Fruit fly (Drosophila melanogaster) whole organism: ENCODE data around the gene CG44142.

Source experiments
- Dll ChIP-seq: fragments of >200 bp; optimal IDR thresholded peaks from 2 replicates; lab custom pipeline; 2017
- EcR ChIP-seq, 2 experiments: fragments of >200 bp; optimal IDR thresholded peaks; 2 replicates each; lab custom pipeline; 2017; ENCODE audit warnings: missing biosample characterization in 2 of 2, missing genetic modification characterization in 2 of 2, missing genetic modification reagents in 2 of 2
- pan ChIP-seq: fragments of >200 bp; optimal IDR thresholded peaks from 2 replicates; lab custom pipeline; 2017
- psq ChIP-seq: fragments of >200 bp; optimal IDR thresholded peaks from 2 replicates; lab custom pipeline; 2017
- usp ChIP-seq: fragments of >200 bp; optimal IDR thresholded peaks from 2 replicates; lab custom pipeline; 2017; ENCODE audit warnings: missing biosample characterization, missing genetic modification characterization, mixed read lengths

DNA sequence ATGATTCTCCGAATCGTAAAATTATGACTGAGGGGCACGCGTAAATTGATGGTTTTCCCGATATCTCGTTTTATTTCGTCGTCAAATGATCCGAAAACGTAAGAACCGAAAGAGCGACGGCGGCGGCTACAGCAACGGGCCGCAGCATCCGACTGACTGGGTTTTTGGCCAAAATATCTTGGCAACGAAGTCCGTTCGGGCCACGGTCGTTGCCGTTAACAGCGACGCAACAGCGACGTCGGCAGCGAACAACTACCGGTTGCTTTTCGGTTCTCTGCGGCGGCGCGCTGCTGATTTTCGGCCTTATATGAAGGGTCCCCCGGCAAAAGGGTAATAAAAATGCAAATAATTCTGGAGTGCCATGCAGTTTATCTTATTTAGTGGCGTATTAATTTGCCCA, 21.0 kb upstream of the CG44142 start, which contains the start of gene PK2-R2:
- no peak for TF ChIP-seq psq (lab: Kevin White, UChicago)
- no peak for TF ChIP-seq Dll
- TF ChIP-seq EcR (GFP tag; optimal IDR thresholded peaks at IDR 0.05; lab: Kevin White, UChicago): no peak
- TF ChIP-seq usp: no peak
- no peak for TF ChIP-seq pan (lab: Kevin White, UChicago)
